Worm (Caenorhabditis elegans): ENCODE data around the gene D2007.1.

Gene D2007.1

ce11 chrIII:8161238-8161637, 6.0 kb downstream of the D2007.1 start, which contains the start of gene inpp-5K:
Gene inpp-5K, minus strand, starts transcription at chrIII:8161338.
- TF ChIP-seq mab-9 (GFP tag; IDR thresholded peaks at IDR 0.05) (no peak), aly-2 (tag; optimal IDR thresholded peaks at IDR 0.05) (peak; percentile 33)

- TF ChIP-seq nhr-12 (tag; optimal IDR thresholded peaks at IDR 0.05) (no peak), lin-35 (GFP tag; optimal IDR thresholded peaks at IDR 0.05) (no peak), sup-37 (GFP tag; optimal IDR thresholded peaks at IDR 0.05) (no peak), nhr-77 (tag; optimal IDR thresholded peaks at IDR 0.05) (no peak), ama-1 (optimal IDR thresholded peaks at IDR 0.05) (no peak), lin-39 (tag; optimal IDR thresholded peaks at IDR 0.05) (no peak), zip-4 (GFP tag; optimal IDR thresholded peaks at IDR 0.05) (no peak), aly-2 (tag; optimal IDR thresholded peaks at IDR 0.05) (no peak), skn-1 (tag; optimal IDR thresholded peaks at IDR 0.05) (no peak)
Measured at ce11 chrIII:8163283-8163682, 8.0 kb downstream of the D2007.1 start, which contains the start of gene bath-42. Gene bath-42, minus strand, starts transcription at chrIII:8163383.

- peak; percentile 87 for TF ChIP-seq nhr-19 (GFP tag; conservative IDR thresholded peaks at IDR 0.05)
- TF ChIP-seq elt-2 (tag; optimal IDR thresholded peaks at IDR 0.05) = peak; percentile 33
- no peak for TF ChIP-seq unc-30 (tag; optimal IDR thresholded peaks at IDR 0.05)
- peak; percentile 95 for TF ChIP-seq blmp-1 (tag; optimal IDR thresholded peaks at IDR 0.05)
- TF ChIP-seq lir-3 (tag; optimal IDR thresholded peaks at IDR 0.05; ENCODE audit: poor library complexity) = peak; percentile 52
- TF ChIP-seq zip-4 (GFP tag; optimal IDR thresholded peaks at IDR 0.05) = peak; percentile 10
- TF ChIP-seq fkh-8 (tag; optimal IDR thresholded peaks at IDR 0.05) = peak; percentile 93
- no peak for TF ChIP-seq nhr-11 (tag; optimal IDR thresholded peaks at IDR 0.05)
- TF ChIP-seq ztf-4 (tag; optimal IDR thresholded peaks at IDR 0.05) = peak; percentile 69
- no peak for TF ChIP-seq nhr-84 (tag; optimal IDR thresholded peaks at IDR 0.05)
- peak; percentile 58 for TF ChIP-seq nhr-237 (tag; optimal IDR thresholded peaks at IDR 0.05)
- no peak for TF ChIP-seq hlh-17 (GFP tag; optimal IDR thresholded peaks at IDR 0.05; ENCODE audit: borderline replicate concordance)
- peak; percentile 46; the same call in 1 of the 2 replicates for TF ChIP-seq grh-1 (GFP tag; IDR thresholded peaks at IDR 0.05)
- TF ChIP-seq alr-1 (tag; optimal IDR thresholded peaks at IDR 0.05; ENCODE audit: borderline replicate concordance) = no peak
- peak; percentile 44 for TF ChIP-seq fkh-10 (GFP tag; optimal IDR thresholded peaks at IDR 0.05)
- no peak for TF ChIP-seq sptf-1 (tag; optimal IDR thresholded peaks at IDR 0.05)
- TF ChIP-seq irx-1 (tag; optimal IDR thresholded peaks at IDR 0.05) = peak; percentile 60
- TF ChIP-seq xbp-1 (tag; optimal IDR thresholded peaks at IDR 0.05) = peak; percentile 88
- TF ChIP-seq nhr-85 (tag) = peak; percentile 85
- peak; percentile 89 for TF ChIP-seq isw-1 (GFP tag; IDR thresholded peaks at IDR 0.05)
- TF ChIP-seq ceh-63 (GFP tag; optimal IDR thresholded peaks at IDR 0.05) = no peak
- no peak for TF ChIP-seq Y116A8C.19 (tag; optimal IDR thresholded peaks at IDR 0.05; ENCODE audit: borderline replicate concordance)
- TF ChIP-seq C16A3.4 (tag; optimal IDR thresholded peaks at IDR 0.05) = peak; percentile 96
- TF ChIP-seq lin-39 (tag; optimal IDR thresholded peaks at IDR 0.05) = peak; percentile 48
- TF ChIP-seq skn-1 (tag; optimal IDR thresholded peaks at IDR 0.05) = peak; percentile 94
- TF ChIP-seq nhr-71 (tag; optimal IDR thresholded peaks at IDR 0.05) = peak; percentile 92
- no peak for TF ChIP-seq tlp-1 (tag; optimal IDR thresholded peaks at IDR 0.05)
- TF ChIP-seq hpl-2 (GFP tag; optimal IDR thresholded peaks at IDR 0.05) = no peak
- TF ChIP-seq nhr-76 (tag; optimal IDR thresholded peaks at IDR 0.05) = peak; percentile 13
- TF ChIP-seq egl-27 (tag; optimal IDR thresholded peaks at IDR 0.05) = no peak
- TF ChIP-seq tbx-2 (tag; optimal IDR thresholded peaks at IDR 0.05) = peak; percentile 88
- no peak for TF ChIP-seq unc-62 (GFP tag; optimal IDR thresholded peaks at IDR 0.05)
- peak; percentile 71 for TF ChIP-seq nhr-90 (tag; optimal IDR thresholded peaks at IDR 0.05; ENCODE audit: poor library complexity)
- TF ChIP-seq lsy-2 (tag; optimal IDR thresholded peaks at IDR 0.05) = peak; percentile 99
- no peak for TF ChIP-seq ets-5 (GFP tag; IDR thresholded peaks at IDR 0.05)
- TF ChIP-seq ceh-88 (GFP tag; IDR thresholded peaks at IDR 0.05) = peak; percentile 48; the same call in 1 of the 2 replicates
- TF ChIP-seq hlh-4 (tag; optimal IDR thresholded peaks at IDR 0.05) = no peak
- no peak for TF ChIP-seq fkh-4 (tag; optimal IDR thresholded peaks at IDR 0.05; ENCODE audit: borderline replicate concordance)
- peak; percentile 90 for TF ChIP-seq nhr-20 (tag; optimal IDR thresholded peaks at IDR 0.05)
- peak; percentile 91 for TF ChIP-seq rnt-1 (tag; optimal IDR thresholded peaks at IDR 0.05)
- peak in 3 of 6 experiments; percentile 67 to 81 (median 75) for TF ChIP-seq elt-3 (tag; optimal IDR thresholded peaks at IDR 0.05)
Measured at ce11 chrIII:8163788-8164423, 8.6 kb downstream of the D2007.1 start, which contains the start of gene prp-8. Gene prp-8, plus strand, starts transcription at chrIII:8164373.

Data from whole organism, L1 larva.